Worm (Caenorhabditis elegans) whole organism, mixed stage, embryonic: ENCODE results near the gene fis-1.

Experiments
- M03D4.4 ChIP-seq: sonication (generic microtip); optimal IDR thresholded peaks from 2 replicates; lab custom pipeline; 2017; ENCODE audit warnings: mild to moderate bottlenecking, missing genetic modification characterization, missing compliant biosample characterization
- bed-3 ChIP-seq: fragments of 200-800 bp; sonication (Bioruptor generic); optimal IDR thresholded peaks from 3 replicates; lab custom pipeline; 2018; ENCODE audit warnings: mild to moderate bottlenecking, missing genetic modification characterization, moderate library complexity, missing compliant biosample characterization
- blmp-1 ChIP-seq: fragments of 150-350 bp; optimal IDR thresholded peaks from 2 replicates; lab custom pipeline; 2014; ENCODE audit warnings: missing biosample characterization, missing genetic modification characterization
- ceh-39 ChIP-seq: fragments of 150-350 bp; optimal IDR thresholded peaks from 2 replicates; lab custom pipeline; 2014; ENCODE audit warnings: missing biosample characterization, missing genetic modification characterization
- ceh-43 ChIP-seq: fragments of 200-800 bp; sonication (Bioruptor generic); optimal IDR thresholded peaks from 2 replicates; lab custom pipeline; 2018; ENCODE audit warnings: mild to moderate bottlenecking, missing genetic modification characterization, moderate library complexity, missing compliant biosample characterization
- ces-1 ChIP-seq: fragments of 150-350 bp; optimal IDR thresholded peaks from 2 replicates; lab custom pipeline; 2014; ENCODE audit warnings: missing biosample characterization, missing genetic modification reagents, missing genetic modification characterization
- drap-1 ChIP-seq: fragments of 200-800 bp; sonication (Bioruptor generic); optimal IDR thresholded peaks from 3 replicates; lab custom pipeline; 2018; ENCODE audit warnings: mild to moderate bottlenecking, missing genetic modification characterization, missing compliant biosample characterization
- elt-1 ChIP-seq: sonication (generic microtip); optimal IDR thresholded peaks from 2 replicates; lab custom pipeline; 2017; ENCODE audit warnings: missing genetic modification characterization, mild to moderate bottlenecking, missing compliant biosample characterization, antibody characterized with exemption, moderate library complexity, borderline replicate concordance; ENCODE audit not compliant: insufficient read depth
- elt-3 ChIP-seq: fragments of 150-350 bp; optimal IDR thresholded peaks from 2 replicates; lab custom pipeline; 2014; ENCODE audit warnings: missing biosample characterization, missing genetic modification characterization
- ham-2 ChIP-seq: fragments of 200-800 bp; sonication (Bioruptor generic); optimal IDR thresholded peaks from 2 replicates; lab custom pipeline; 2018; ENCODE audit warnings: mild to moderate bottlenecking, missing genetic modification characterization, missing compliant biosample characterization
- hlh-1 ChIP-seq: fragments of 150-350 bp; optimal IDR thresholded peaks from 2 replicates; lab custom pipeline; 2014; ENCODE audit warnings: missing biosample characterization, missing genetic modification reagents, missing genetic modification characterization
- lin-13 ChIP-seq: fragments of 150-350 bp; optimal IDR thresholded peaks from 2 replicates; lab custom pipeline; 2014; ENCODE audit warnings: missing biosample characterization, missing genetic modification characterization
- lin-32 ChIP-seq: fragments of 200-800 bp; sonication (Bioruptor generic); optimal IDR thresholded peaks from 2 replicates; lab custom pipeline; 2018; ENCODE audit warnings: mild to moderate bottlenecking, missing genetic modification characterization, missing compliant biosample characterization
- lsy-2 ChIP-seq: fragments of 150-350 bp; optimal IDR thresholded peaks from 2 replicates; lab custom pipeline; 2014; ENCODE audit warnings: missing biosample characterization, missing genetic modification characterization
- mab-5 ChIP-seq: fragments of 150-350 bp; optimal IDR thresholded peaks from 2 replicates; lab custom pipeline; 2014; ENCODE audit warnings: missing biosample characterization, missing genetic modification characterization
- mls-2 ChIP-seq: sonication (generic microtip); optimal IDR thresholded peaks from 2 replicates; lab custom pipeline; 2016; ENCODE audit warnings: mild to moderate bottlenecking, missing genetic modification characterization, moderate library complexity, missing compliant biosample characterization
- nhr-12 ChIP-seq: fragments of 150-350 bp; optimal IDR thresholded peaks from 2 replicates; lab custom pipeline; 2014; ENCODE audit warnings: missing biosample characterization, missing genetic modification characterization
- nhr-2 ChIP-seq: fragments of 150-350 bp; optimal IDR thresholded peaks from 2 replicates; lab custom pipeline; 2014; ENCODE audit warnings: missing biosample characterization, missing genetic modification characterization
- nhr-28 ChIP-seq: fragments of 150-350 bp; optimal IDR thresholded peaks from 2 replicates; lab custom pipeline; 2014; ENCODE audit warnings: missing biosample characterization, missing genetic modification characterization
- nhr-76 ChIP-seq: sonication (generic microtip); optimal IDR thresholded peaks from 2 replicates; lab custom pipeline; 2017; ENCODE audit warnings: missing biosample characterization, missing genetic modification characterization
- sem-2 ChIP-seq: fragments of 200-800 bp; sonication (Bioruptor generic); optimal IDR thresholded peaks from 2 replicates; lab custom pipeline; 2018; ENCODE audit warnings: mild to moderate bottlenecking, missing genetic modification characterization, missing compliant biosample characterization
- snpc-4 ChIP-seq: fragments of 150-350 bp; optimal IDR thresholded peaks from 2 replicates; lab custom pipeline; 2014; ENCODE audit warnings: missing biosample characterization, missing genetic modification characterization
- tbx-8 ChIP-seq: fragments of 200-800 bp; sonication (Bioruptor generic); optimal IDR thresholded peaks from 2 replicates; lab custom pipeline; 2018; ENCODE audit warnings: mild to moderate bottlenecking, missing genetic modification characterization, moderate library complexity, missing compliant biosample characterization
- unc-120 ChIP-seq: sonication (generic microtip); optimal IDR thresholded peaks from 2 replicates; lab custom pipeline; 2017; ENCODE audit warnings: missing genetic modification characterization, missing compliant biosample characterization; ENCODE audit not compliant: poor library complexity, severe bottlenecking
- unc-39 ChIP-seq: fragments of 150-350 bp; optimal IDR thresholded peaks from 2 replicates; lab custom pipeline; 2014; ENCODE audit warnings: missing biosample characterization, missing genetic modification characterization
- unc-62 ChIP-seq: fragments of 150-350 bp; optimal IDR thresholded peaks from 2 replicates; lab custom pipeline; 2014; ENCODE audit warnings: missing biosample characterization, missing genetic modification reagents, missing genetic modification characterization
- zip-8 ChIP-seq: fragments of 150-350 bp; optimal IDR thresholded peaks from 2 replicates; lab custom pipeline; 2014; ENCODE audit warnings: missing biosample characterization, missing genetic modification characterization
- ztf-11 ChIP-seq: fragments of 150-350 bp; optimal IDR thresholded peaks from 2 replicates; lab custom pipeline; 2014; ENCODE audit warnings: missing biosample characterization, missing genetic modification characterization

Gene fis-1

ce11 chrII:6710596-6710995 lies 44.4 kb upstream of the fis-1 start:
- TF ChIP-seq elt-1 (no peak), ceh-39 (tag; lab: Kevin White, UChicago) (no peak), snpc-4 (tag; lab: Kevin White, UChicago) (no peak), nhr-2 (tag; lab: Kevin White, UChicago) (no peak), unc-62 (GFP tag; lab: Kevin White, UChicago) (no peak), tbx-8 (GFP tag; lab: Kevin White, UChicago) (no peak), ces-1 (no peak), nhr-76 (tag; lab: Kevin White, UChicago) (no peak), zip-8 (tag; lab: Kevin White, UChicago) (no peak), hlh-1 (no peak), unc-39 (tag; lab: Kevin White, UChicago) (no peak), M03D4.4 (tag; lab: Kevin White, UChicago) (no peak)
- TF ChIP-seq, all 35 proteins: peak for 0

- peak; percentile 80 for TF ChIP-seq elt-1
- TF ChIP-seq ham-2 (GFP tag; lab: Kevin White, UChicago): peak; percentile 39
- TF ChIP-seq zip-8 (tag; lab: Kevin White, UChicago): no peak
- TF ChIP-seq lin-32 (GFP tag; lab: Kevin White, UChicago): no peak
- TF ChIP-seq unc-39 (tag; lab: Kevin White, UChicago): no peak
- no peak for TF ChIP-seq mab-5 (tag; lab: Kevin White, UChicago)
- TF ChIP-seq nhr-28 (tag; lab: Kevin White, UChicago): no peak
- peak; percentile 58 for TF ChIP-seq elt-3
- no peak for TF ChIP-seq mls-2 (tag; lab: Kevin White, UChicago)
- TF ChIP-seq bed-3 (GFP tag; lab: Kevin White, UChicago): no peak
- peak; percentile 82 for TF ChIP-seq blmp-1 (tag; lab: Kevin White, UChicago)
- no peak for TF ChIP-seq nhr-2 (tag; lab: Kevin White, UChicago)
- TF ChIP-seq unc-120 (tag; lab: Kevin White, UChicago): no peak
- TF ChIP-seq, all 35 proteins: peak for 4
Observed at ce11 chrII:6712177-6712981, 42.6 kb upstream of the fis-1 start, which contains the start of the genes dpy-10 and T14B4.19. Gene dpy-10 (minus strand): TSS chrII:6712227. Gene T14B4.19 (minus strand): TSS chrII:6712931.

- TF ChIP-seq drap-1 (GFP tag; lab: Kevin White, UChicago) (no peak), elt-1 (peak; percentile 51), sem-2 (GFP tag; lab: Kevin White, UChicago) (no peak), mab-5 (tag; lab: Kevin White, UChicago) (no peak), bed-3 (GFP tag; lab: Kevin White, UChicago) (no peak), snpc-4 (tag; lab: Kevin White, UChicago) (no peak), M03D4.4 (tag; lab: Kevin White, UChicago) (no peak), zip-8 (tag; lab: Kevin White, UChicago) (no peak), ceh-43 (GFP tag; lab: Kevin White, UChicago) (no peak), lsy-2 (tag; lab: Kevin White, UChicago) (no peak), ham-2 (GFP tag; lab: Kevin White, UChicago) (peak; percentile 84), tbx-8 (GFP tag; lab: Kevin White, UChicago) (no peak), mls-2 (tag; lab: Kevin White, UChicago) (no peak), lin-13 (tag; lab: Kevin White, UChicago) (no peak), ces-1 (no peak), ztf-11 (no peak), blmp-1 (tag; lab: Kevin White, UChicago) (no peak), elt-3 (no peak), unc-120 (tag; lab: Kevin White, UChicago) (no peak), unc-62 (GFP tag; lab: Kevin White, UChicago) (peak; percentile 32)
Observed at ce11 chrII:6713003-6713402, 42.0 kb upstream of the fis-1 start.

ce11 chrII:6713832-6714342 lies 41.1 kb upstream of the fis-1 start, which contains the start of gene dpy-2:
Gene dpy-2 (plus strand): TSS chrII:6714292.
- no peak for TF ChIP-seq drap-1 (GFP tag; lab: Kevin White, UChicago)
- no peak for TF ChIP-seq nhr-12 (tag; lab: Kevin White, UChicago)
- no peak for TF ChIP-seq unc-120 (tag; lab: Kevin White, UChicago)
- TF ChIP-seq ceh-39 (tag; lab: Kevin White, UChicago): no peak
- peak; percentile 8 for TF ChIP-seq elt-1
- no peak for TF ChIP-seq unc-39 (tag; lab: Kevin White, UChicago)
- peak; percentile 82 for TF ChIP-seq blmp-1 (tag; lab: Kevin White, UChicago)
- TF ChIP-seq elt-3: peak; percentile 34
- peak; percentile 23 for TF ChIP-seq unc-62 (GFP tag; lab: Kevin White, UChicago)
- no peak for TF ChIP-seq M03D4.4 (tag; lab: Kevin White, UChicago)
- TF ChIP-seq sem-2 (GFP tag; lab: Kevin White, UChicago): no peak
- no peak for TF ChIP-seq nhr-28 (tag; lab: Kevin White, UChicago)
- TF ChIP-seq nhr-2 (tag; lab: Kevin White, UChicago): no peak
